Fruit fly (Drosophila melanogaster): ENCODE measurements around the gene Rpt2.
A peak's percentile ranks its signal among the peaks of the same experiment; 100 is the strongest.

Gene Rpt2

DNA sequence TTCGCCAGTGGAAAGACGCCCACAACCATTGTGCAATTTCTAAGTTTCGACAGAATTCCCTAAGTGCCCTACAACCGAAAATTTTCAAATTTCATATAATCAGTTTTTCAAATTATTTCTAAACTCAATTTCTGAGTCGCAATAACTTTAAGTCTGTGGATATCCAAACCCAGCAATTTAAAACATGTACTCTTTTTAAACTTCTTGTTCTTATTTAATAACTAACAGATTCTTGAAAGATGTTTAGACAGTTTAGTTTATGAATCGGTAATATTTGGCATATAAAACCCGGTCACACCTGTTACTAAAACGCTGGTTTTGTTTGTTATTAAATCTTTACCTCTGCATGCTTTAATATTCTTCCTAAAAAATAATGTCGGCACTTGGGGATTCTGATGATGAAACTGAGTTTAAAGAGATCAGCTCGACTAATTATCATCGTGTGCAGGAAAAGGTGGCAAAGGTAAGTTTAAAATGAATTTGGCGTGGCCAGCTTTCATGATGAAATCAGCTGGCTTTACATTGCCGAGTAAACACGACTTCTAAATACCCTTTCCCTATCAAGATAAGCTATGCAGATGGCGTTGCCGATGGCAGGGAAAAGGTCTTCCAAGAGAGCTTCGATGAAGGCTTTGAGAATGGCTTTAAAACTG is 2.3 kb downstream of the Rpt2 start, which contains the start of the genes CG43998, CG43999 and CG31142:
CG43998 (minus strand) TSS at position 51 of the 653 bp plus-strand sequence.
CG43999 (minus strand) TSS at position 51 of the 653 bp plus-strand sequence.
CG31142 (plus strand) TSS at position 294 of the 653 bp plus-strand sequence.
- no peak for TF ChIP-seq CG7045 (GFP tag; optimal IDR thresholded peaks at IDR 0.05)
- TF ChIP-seq Mnt (GFP tag; optimal IDR thresholded peaks at IDR 0.05): peak; percentile 38
- TF ChIP-seq kay (GFP tag; ENCODE audit: borderline replicate concordance): no peak
- TF ChIP-seq CG33017 (tag; optimal IDR thresholded peaks at IDR 0.05): no peak
- TF ChIP-seq CG14711 (tag; optimal IDR thresholded peaks at IDR 0.05): no peak
- TF ChIP-seq CG7101 (tag; optimal IDR thresholded peaks at IDR 0.05): no peak
- no peak for TF ChIP-seq Clk (GFP tag; optimal IDR thresholded peaks at IDR 0.05)
- TF ChIP-seq CG1620 (GFP tag; optimal IDR thresholded peaks at IDR 0.05): no peak
- TF ChIP-seq ovo (GFP tag; optimal IDR thresholded peaks at IDR 0.05): no peak
- no peak for TF ChIP-seq pad (GFP tag; optimal IDR thresholded peaks at IDR 0.05)
- TF ChIP-seq bab1 (GFP tag; optimal IDR thresholded peaks at IDR 0.05): peak; percentile 10
- no peak for TF ChIP-seq toe (GFP tag; optimal IDR thresholded peaks at IDR 0.05)

DNA sequence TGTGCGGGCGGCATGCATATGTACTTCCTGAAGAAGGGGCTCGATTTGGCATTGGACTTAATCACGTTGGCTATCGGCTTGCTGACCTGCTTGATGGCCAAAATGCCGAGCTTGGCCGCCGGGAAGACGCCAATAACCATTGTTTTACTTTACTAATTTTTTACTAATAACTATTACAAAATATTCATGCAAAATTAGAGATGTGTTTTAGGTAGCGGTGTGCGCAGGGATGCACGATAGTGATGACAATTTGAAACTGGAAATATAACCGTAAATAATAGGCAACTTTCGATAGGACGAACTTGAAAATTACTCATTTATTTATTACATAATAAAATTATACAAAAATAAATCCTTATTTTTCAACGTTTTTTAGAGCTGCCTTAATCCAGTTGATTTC is 3.9 kb downstream of the Rpt2 start, which contains the start of gene CG13601:
CG13601 (minus strand) TSS at position 206 of the 400 bp plus-strand sequence.
- no peak for TF ChIP-seq ovo (GFP tag; optimal IDR thresholded peaks at IDR 0.05)
- no peak for TF ChIP-seq kay (GFP tag; ENCODE audit: borderline replicate concordance)
- no peak for TF ChIP-seq tj (GFP tag; optimal IDR thresholded peaks at IDR 0.05)
- TF ChIP-seq CG7101 (tag; optimal IDR thresholded peaks at IDR 0.05): no peak
- no peak for TF ChIP-seq CG11617 (GFP tag; optimal IDR thresholded peaks at IDR 0.05)
- peak; percentile 56 for TF ChIP-seq Mnt (GFP tag; optimal IDR thresholded peaks at IDR 0.05)
- peak; percentile 27 for TF ChIP-seq CG12768 (GFP tag; optimal IDR thresholded peaks at IDR 0.05)
- no peak for TF ChIP-seq CG5204 (GFP tag; optimal IDR thresholded peaks at IDR 0.05)
- TF ChIP-seq CG7045 (GFP tag; optimal IDR thresholded peaks at IDR 0.05): no peak
- TF ChIP-seq bab1 (GFP tag; optimal IDR thresholded peaks at IDR 0.05): peak; percentile 38
- peak; percentile 30 for TF ChIP-seq CG1620 (GFP tag; optimal IDR thresholded peaks at IDR 0.05)

DNA sequence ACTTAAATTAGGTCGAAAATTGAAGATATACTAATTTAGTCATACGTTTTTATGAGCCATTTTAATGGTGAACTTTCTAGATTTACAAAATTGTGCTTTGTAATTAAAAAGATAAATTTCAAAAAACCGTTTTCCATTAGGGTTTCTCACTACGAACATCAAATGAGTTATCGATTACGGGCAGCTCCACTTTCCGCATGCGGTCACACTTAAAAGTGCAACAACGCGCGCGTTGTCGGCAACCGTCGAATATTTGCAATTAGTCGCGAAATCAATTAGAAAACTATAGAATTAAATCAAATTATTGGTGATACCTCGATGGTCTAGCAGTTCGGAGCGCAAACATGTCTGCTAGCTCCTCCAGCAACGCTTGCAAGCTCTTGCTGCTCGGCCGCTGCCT is 7.2 kb downstream of the Rpt2 start, which contains the start of gene Ndc1:
Ndc1 (plus strand) TSS at position 200 of the 400 bp plus-strand sequence.
- TF ChIP-seq ovo (GFP tag; optimal IDR thresholded peaks at IDR 0.05) (no peak), Crg-1 (GFP tag; optimal IDR thresholded peaks at IDR 0.05) (no peak), pad (GFP tag; optimal IDR thresholded peaks at IDR 0.05) (no peak), Hr96 (GFP tag; optimal IDR thresholded peaks at IDR 0.05) (no peak), CG7101 (tag; optimal IDR thresholded peaks at IDR 0.05) (no peak), CG5204 (GFP tag; optimal IDR thresholded peaks at IDR 0.05) (no peak), Mnt (GFP tag; optimal IDR thresholded peaks at IDR 0.05) (no peak), cic (GFP tag; optimal IDR thresholded peaks at IDR 0.05) (no peak), CG11617 (GFP tag; optimal IDR thresholded peaks at IDR 0.05) (no peak), bab1 (GFP tag; optimal IDR thresholded peaks at IDR 0.05) (no peak), CG12768 (GFP tag; optimal IDR thresholded peaks at IDR 0.05) (no peak), CG33017 (tag; optimal IDR thresholded peaks at IDR 0.05) (no peak), CG14711 (tag; optimal IDR thresholded peaks at IDR 0.05) (no peak), toe (GFP tag; optimal IDR thresholded peaks at IDR 0.05) (no peak), CG7045 (GFP tag; optimal IDR thresholded peaks at IDR 0.05) (no peak), Clk (GFP tag; optimal IDR thresholded peaks at IDR 0.05) (no peak), kay (GFP tag; ENCODE audit: borderline replicate concordance) (no peak), cnc (optimal IDR thresholded peaks at IDR 0.05) (no peak)

DNA sequence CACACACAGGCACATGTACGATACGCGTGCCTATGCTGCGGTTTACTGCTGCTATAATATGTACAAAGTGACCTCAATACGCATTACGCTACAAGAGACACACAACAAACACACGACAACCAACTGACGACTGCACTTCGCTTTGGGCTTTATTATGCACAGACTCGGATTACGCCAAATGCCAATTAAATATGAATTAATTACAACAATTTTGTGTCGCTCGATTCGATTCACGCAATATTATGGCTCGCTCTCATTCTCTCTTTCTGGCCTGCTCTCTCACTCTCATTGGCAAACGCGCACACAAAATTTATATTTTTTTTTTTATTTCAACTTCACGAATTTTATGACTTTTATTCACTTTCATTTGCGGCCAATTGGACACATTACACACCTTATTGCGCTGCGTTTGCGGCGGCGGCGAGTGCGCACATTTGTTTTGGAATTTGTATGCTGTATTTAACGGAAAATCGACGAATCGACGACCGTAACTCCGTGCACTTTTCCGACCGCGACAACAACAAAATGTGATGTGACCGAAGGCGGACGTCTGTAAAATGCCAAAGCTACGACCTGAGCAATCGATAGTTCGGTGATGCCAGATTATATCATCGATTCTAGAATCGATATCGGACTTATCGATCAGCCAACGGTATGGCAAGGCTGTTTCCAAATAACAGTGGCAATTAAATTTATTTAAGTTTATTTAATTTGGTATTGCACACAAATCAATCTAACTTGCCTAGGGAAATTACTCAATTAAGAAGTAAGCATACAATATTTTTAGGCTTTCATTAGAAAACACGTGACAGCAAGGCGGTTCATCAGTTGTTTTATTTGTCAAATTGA is 8.6 kb downstream of the Rpt2 start, which contains the start of the genes sba and CG31141:
sba (minus strand) TSS at position 472 of the 849 bp plus-strand sequence.
CG31141 (plus strand) TSS at position 799 of the 849 bp plus-strand sequence.
- TF ChIP-seq CG33017 (tag; optimal IDR thresholded peaks at IDR 0.05) (peak; percentile 38), Mnt (GFP tag; optimal IDR thresholded peaks at IDR 0.05) (peak; percentile 70), bab1 (GFP tag; optimal IDR thresholded peaks at IDR 0.05) (peak; percentile 34), CG11617 (GFP tag; optimal IDR thresholded peaks at IDR 0.05) (no peak), cic (GFP tag; optimal IDR thresholded peaks at IDR 0.05) (peak; percentile 48), CG7101 (tag; optimal IDR thresholded peaks at IDR 0.05) (peak; percentile 40), ovo (GFP tag; optimal IDR thresholded peaks at IDR 0.05) (peak; percentile 27), cnc (optimal IDR thresholded peaks at IDR 0.05) (no peak)

DNA sequence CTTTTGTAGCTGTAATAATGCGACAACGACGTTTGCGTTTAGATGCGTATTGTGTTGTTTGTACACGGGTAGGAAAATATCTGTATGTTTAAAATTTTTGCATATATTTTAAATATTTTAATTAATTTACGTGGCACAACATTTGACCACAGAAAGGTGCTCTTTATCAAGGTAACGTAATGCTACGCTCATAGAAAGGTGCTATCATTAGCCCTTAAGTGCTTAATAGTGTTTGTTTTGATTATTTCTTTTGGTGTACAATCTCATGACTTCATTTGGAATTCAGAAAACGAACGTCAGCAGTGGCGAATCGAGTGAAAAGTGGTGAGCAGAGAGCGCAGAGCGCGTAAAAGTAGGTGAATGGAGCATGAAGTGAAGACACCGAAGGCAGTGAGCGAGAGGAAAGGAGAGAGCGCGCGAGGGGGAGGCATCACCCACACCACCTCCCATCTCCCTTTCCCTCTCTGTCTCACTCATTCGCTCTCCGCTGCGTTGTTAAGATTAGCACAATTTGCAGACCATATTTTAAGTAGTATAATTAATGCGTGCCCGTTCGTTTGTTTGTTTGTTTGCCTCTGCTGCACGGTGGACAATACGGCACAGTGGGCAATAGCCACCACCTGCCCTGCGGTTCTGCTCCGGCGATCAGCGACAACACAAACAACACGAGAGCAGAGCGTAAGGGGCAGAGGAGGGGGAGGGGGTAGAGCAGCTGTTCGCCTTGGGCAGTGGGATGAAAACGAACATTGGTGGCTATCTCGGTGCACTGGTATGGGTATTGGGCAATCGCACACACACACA is 9.5 kb downstream of the Rpt2 start:
- peak; percentile 66 for TF ChIP-seq tj (GFP tag; optimal IDR thresholded peaks at IDR 0.05)
- no peak for TF ChIP-seq CG7045 (GFP tag; optimal IDR thresholded peaks at IDR 0.05)
- TF ChIP-seq cic (GFP tag; optimal IDR thresholded peaks at IDR 0.05): peak; percentile 31

Data from whole organism, adult.